Worm (Caenorhabditis elegans): ENCODE results near the gene F01F1.2.

ce11 chrIII:5886893-5887292, 8.5 kb downstream of the F01F1.2 start, which contains the start of gene C28H8.7:
- TF ChIP-seq lin-15B (tag; optimal IDR thresholded peaks at IDR 0.05) = no peak
- TF ChIP-seq unc-62 (GFP tag; optimal IDR thresholded peaks at IDR 0.05 in 1 of 2) = no peak
- TF ChIP-seq unc-62 (tag; optimal IDR thresholded peaks at IDR 0.05) = no peak
- TF ChIP-seq rbr-2 (tag; optimal IDR thresholded peaks at IDR 0.05) = no peak
- TF ChIP-seq lsy-2 (tag; optimal IDR thresholded peaks at IDR 0.05) = no peak
